Worm (Caenorhabditis elegans) whole organism, mixed stage, embryonic: ENCODE results near the gene nuaf-1.
A peak's percentile ranks its signal among the peaks of the same experiment; 100 is the strongest.

ENCODE experiments used
- M03D4.4 ChIP-seq: sonication (generic microtip); optimal IDR thresholded peaks from 2 replicates; lab custom pipeline; 2017; ENCODE audit warnings: mild to moderate bottlenecking, missing genetic modification characterization, missing compliant biosample characterization
- bed-3 ChIP-seq: fragments of 200-800 bp; sonication (Bioruptor generic); optimal IDR thresholded peaks from 3 replicates; lab custom pipeline; 2018; ENCODE audit warnings: mild to moderate bottlenecking, missing genetic modification characterization, moderate library complexity, missing compliant biosample characterization
- ceh-39 ChIP-seq: fragments of 150-350 bp; optimal IDR thresholded peaks from 2 replicates; lab custom pipeline; 2014; ENCODE audit warnings: missing biosample characterization, missing genetic modification characterization
- ceh-43 ChIP-seq: fragments of 200-800 bp; sonication (Bioruptor generic); optimal IDR thresholded peaks from 2 replicates; lab custom pipeline; 2018; ENCODE audit warnings: mild to moderate bottlenecking, missing genetic modification characterization, moderate library complexity, missing compliant biosample characterization
- ceh-83 ChIP-seq: fragments of 200-800 bp; sonication (Bioruptor generic); optimal IDR thresholded peaks from 2 replicates; lab custom pipeline; 2018; ENCODE audit warnings: mild to moderate bottlenecking, missing genetic modification characterization, missing compliant biosample characterization
- ces-1 ChIP-seq: fragments of 150-350 bp; optimal IDR thresholded peaks from 2 replicates; lab custom pipeline; 2014; ENCODE audit warnings: missing biosample characterization, missing genetic modification reagents, missing genetic modification characterization
- cnd-1 ChIP-seq: fragments of 200-800 bp; sonication (Bioruptor generic); optimal IDR thresholded peaks from 2 replicates; lab custom pipeline; 2018; ENCODE audit warnings: mild to moderate bottlenecking, missing genetic modification characterization, missing compliant biosample characterization
- drap-1 ChIP-seq: fragments of 200-800 bp; sonication (Bioruptor generic); optimal IDR thresholded peaks from 3 replicates; lab custom pipeline; 2018; ENCODE audit warnings: mild to moderate bottlenecking, missing genetic modification characterization, missing compliant biosample characterization
- elt-1 ChIP-seq: sonication (generic microtip); optimal IDR thresholded peaks from 2 replicates; lab custom pipeline; 2017; ENCODE audit warnings: missing genetic modification characterization, mild to moderate bottlenecking, missing compliant biosample characterization, antibody characterized with exemption, moderate library complexity, borderline replicate concordance; ENCODE audit not compliant: insufficient read depth
- flh-1 ChIP-seq: fragments of 200-800 bp; sonication (Bioruptor generic); optimal IDR thresholded peaks from 2 replicates; lab custom pipeline; 2018; ENCODE audit warnings: mild to moderate bottlenecking, missing genetic modification characterization, moderate library complexity, missing compliant biosample characterization
- hlh-1 ChIP-seq: fragments of 150-350 bp; optimal IDR thresholded peaks from 2 replicates; lab custom pipeline; 2014; ENCODE audit warnings: missing biosample characterization, missing genetic modification reagents, missing genetic modification characterization
- lin-13 ChIP-seq: fragments of 150-350 bp; optimal IDR thresholded peaks from 2 replicates; lab custom pipeline; 2014; ENCODE audit warnings: missing biosample characterization, missing genetic modification characterization
- lin-32 ChIP-seq: fragments of 200-800 bp; sonication (Bioruptor generic); optimal IDR thresholded peaks from 2 replicates; lab custom pipeline; 2018; ENCODE audit warnings: mild to moderate bottlenecking, missing genetic modification characterization, missing compliant biosample characterization
- lsy-2 ChIP-seq: fragments of 150-350 bp; optimal IDR thresholded peaks from 2 replicates; lab custom pipeline; 2014; ENCODE audit warnings: missing biosample characterization, missing genetic modification characterization
- mab-5 ChIP-seq: fragments of 150-350 bp; optimal IDR thresholded peaks from 2 replicates; lab custom pipeline; 2014; ENCODE audit warnings: missing biosample characterization, missing genetic modification characterization
- mep-1 ChIP-seq: fragments of 150-350 bp; optimal IDR thresholded peaks from 2 replicates; lab custom pipeline; 2017; ENCODE audit warnings: missing biosample characterization, missing genetic modification reagents, missing genetic modification characterization, inconsistent platforms
- mls-2 ChIP-seq: sonication (generic microtip); optimal IDR thresholded peaks from 2 replicates; lab custom pipeline; 2016; ENCODE audit warnings: mild to moderate bottlenecking, missing genetic modification characterization, moderate library complexity, missing compliant biosample characterization
- nhr-12 ChIP-seq: fragments of 150-350 bp; optimal IDR thresholded peaks from 2 replicates; lab custom pipeline; 2014; ENCODE audit warnings: missing biosample characterization, missing genetic modification characterization
- nhr-2 ChIP-seq: fragments of 150-350 bp; optimal IDR thresholded peaks from 2 replicates; lab custom pipeline; 2014; ENCODE audit warnings: missing biosample characterization, missing genetic modification characterization
- nhr-237 ChIP-seq: fragments of 150-350 bp; optimal IDR thresholded peaks from 2 replicates; lab custom pipeline; 2014; ENCODE audit warnings: missing biosample characterization, missing genetic modification characterization
- nhr-28 ChIP-seq: fragments of 150-350 bp; optimal IDR thresholded peaks from 2 replicates; lab custom pipeline; 2014; ENCODE audit warnings: missing biosample characterization, missing genetic modification characterization
- nhr-76 ChIP-seq: sonication (generic microtip); optimal IDR thresholded peaks from 2 replicates; lab custom pipeline; 2017; ENCODE audit warnings: missing biosample characterization, missing genetic modification characterization
- pha-4 ChIP-seq: fragments of 150-350 bp; optimal IDR thresholded peaks from 2 replicates; lab custom pipeline; 2018; ENCODE audit warnings: missing biosample characterization, missing genetic modification reagents, missing genetic modification characterization
- sem-2 ChIP-seq: fragments of 200-800 bp; sonication (Bioruptor generic); optimal IDR thresholded peaks from 2 replicates; lab custom pipeline; 2018; ENCODE audit warnings: mild to moderate bottlenecking, missing genetic modification characterization, missing compliant biosample characterization
- snpc-4 ChIP-seq: fragments of 150-350 bp; optimal IDR thresholded peaks from 2 replicates; lab custom pipeline; 2014; ENCODE audit warnings: missing biosample characterization, missing genetic modification characterization
- tbx-8 ChIP-seq: fragments of 200-800 bp; sonication (Bioruptor generic); optimal IDR thresholded peaks from 2 replicates; lab custom pipeline; 2018; ENCODE audit warnings: mild to moderate bottlenecking, missing genetic modification characterization, moderate library complexity, missing compliant biosample characterization
- unc-120 ChIP-seq: sonication (generic microtip); optimal IDR thresholded peaks from 2 replicates; lab custom pipeline; 2017; ENCODE audit warnings: missing genetic modification characterization, missing compliant biosample characterization; ENCODE audit not compliant: poor library complexity, severe bottlenecking
- unc-39 ChIP-seq: fragments of 150-350 bp; optimal IDR thresholded peaks from 2 replicates; lab custom pipeline; 2014; ENCODE audit warnings: missing biosample characterization, missing genetic modification characterization
- unc-62 ChIP-seq: fragments of 150-350 bp; optimal IDR thresholded peaks from 2 replicates; lab custom pipeline; 2014; ENCODE audit warnings: missing biosample characterization, missing genetic modification reagents, missing genetic modification characterization
- zip-8 ChIP-seq: fragments of 150-350 bp; optimal IDR thresholded peaks from 2 replicates; lab custom pipeline; 2014; ENCODE audit warnings: missing biosample characterization, missing genetic modification characterization
- ztf-11 ChIP-seq: fragments of 150-350 bp; optimal IDR thresholded peaks from 2 replicates; lab custom pipeline; 2014; ENCODE audit warnings: missing biosample characterization, missing genetic modification characterization

nuaf-1 gene

DNA sequence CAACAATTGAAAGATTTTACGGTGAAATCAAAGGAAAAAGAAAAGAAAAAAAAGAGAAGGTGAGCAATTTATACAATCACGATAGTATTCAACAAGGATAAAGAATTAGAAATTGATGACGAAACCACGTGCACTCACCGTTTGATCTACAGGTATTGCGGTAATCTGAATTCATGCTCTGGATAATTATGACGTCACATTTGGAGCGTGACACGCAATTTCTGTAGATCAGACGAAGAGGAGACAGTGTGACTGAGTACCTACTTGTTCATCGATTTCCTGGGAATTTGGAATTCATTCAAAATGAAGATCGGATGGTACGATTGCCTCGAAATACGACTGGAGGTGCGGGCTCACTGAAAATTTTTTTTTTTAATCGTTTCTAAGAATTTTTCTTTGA is 29.9 kb upstream of the nuaf-1 start:
- no peak for TF ChIP-seq nhr-76 (tag; lab: Kevin White, UChicago)
- TF ChIP-seq nhr-237 (tag; lab: Kevin White, UChicago), result no peak
- peak; percentile 91 for TF ChIP-seq zip-8 (tag; lab: Kevin White, UChicago)
- no peak for TF ChIP-seq flh-1 (GFP tag; lab: Kevin White, UChicago)
- TF ChIP-seq lsy-2, result no peak

DNA sequence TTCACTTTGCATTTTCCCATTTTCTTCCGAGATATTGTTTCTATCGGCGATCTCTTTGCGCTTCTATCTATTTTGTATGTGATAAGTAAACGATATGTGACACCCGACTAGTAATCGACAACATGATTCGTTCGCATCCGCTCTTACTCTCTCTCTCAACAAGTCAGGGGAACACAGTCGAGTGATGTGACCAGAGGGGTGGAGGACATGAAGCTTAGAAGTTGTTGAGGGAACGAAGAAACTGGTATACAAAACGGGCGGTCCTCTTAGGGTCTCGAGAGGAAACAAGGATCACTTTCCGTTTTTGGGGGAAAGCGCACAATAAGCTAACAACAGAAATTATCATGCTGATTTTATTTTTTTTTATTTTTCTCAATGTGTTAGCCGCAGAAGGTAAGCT is 24.7 kb upstream of the nuaf-1 start, which contains the start of gene F53F4.4:
TSS of gene F53F4.4 (plus strand) at position 301 of the 400 bp plus-strand sequence.
- TF ChIP-seq mls-2 (tag; lab: Kevin White, UChicago), result no peak
- no peak for TF ChIP-seq flh-1 (GFP tag; lab: Kevin White, UChicago)
- TF ChIP-seq ces-1 (GFP tag; lab: Kevin White, UChicago), result no peak
- no peak for TF ChIP-seq drap-1 (GFP tag; lab: Kevin White, UChicago)
- no peak for TF ChIP-seq bed-3 (GFP tag; lab: Kevin White, UChicago)
- no peak for TF ChIP-seq ztf-11
- TF ChIP-seq unc-62, result no peak

DNA sequence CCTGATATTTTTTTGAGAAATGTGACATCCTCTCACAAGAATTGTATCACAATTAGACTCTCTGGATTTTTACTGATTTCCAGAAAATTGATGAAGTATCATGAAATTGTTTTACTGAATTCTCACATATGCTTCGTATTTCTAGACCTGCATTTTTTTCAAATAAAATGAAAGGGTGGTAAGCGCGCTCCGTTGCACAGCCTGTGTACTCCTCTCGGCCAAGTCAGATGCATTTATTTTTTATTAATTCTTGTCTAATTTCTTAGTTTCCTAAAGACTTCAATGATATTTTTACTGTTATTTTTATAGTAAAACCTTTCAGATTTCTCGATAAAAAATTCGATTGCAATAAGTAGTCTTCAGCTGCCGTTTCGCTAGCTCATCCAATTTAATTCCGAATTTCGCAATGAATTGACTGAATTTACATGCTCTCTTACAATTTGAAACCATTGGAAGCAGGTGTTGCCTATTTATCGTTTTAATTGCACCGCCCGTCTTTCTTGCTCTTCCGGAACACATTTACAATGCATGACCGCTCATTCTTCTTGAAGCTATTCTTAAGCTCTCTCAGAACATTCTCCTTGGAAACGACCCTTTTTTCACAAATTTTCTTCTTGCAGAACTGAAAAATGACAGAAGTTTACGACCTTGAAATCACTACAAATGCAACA is 23.2 kb upstream of the nuaf-1 start, which contains the start of gene tbcb-1:
TSS of gene tbcb-1 (plus strand) at position 621 of the 671 bp plus-strand sequence.
- TF ChIP-seq hlh-1 (no peak), mab-5 (tag; lab: Kevin White, UChicago) (no peak)

DNA sequence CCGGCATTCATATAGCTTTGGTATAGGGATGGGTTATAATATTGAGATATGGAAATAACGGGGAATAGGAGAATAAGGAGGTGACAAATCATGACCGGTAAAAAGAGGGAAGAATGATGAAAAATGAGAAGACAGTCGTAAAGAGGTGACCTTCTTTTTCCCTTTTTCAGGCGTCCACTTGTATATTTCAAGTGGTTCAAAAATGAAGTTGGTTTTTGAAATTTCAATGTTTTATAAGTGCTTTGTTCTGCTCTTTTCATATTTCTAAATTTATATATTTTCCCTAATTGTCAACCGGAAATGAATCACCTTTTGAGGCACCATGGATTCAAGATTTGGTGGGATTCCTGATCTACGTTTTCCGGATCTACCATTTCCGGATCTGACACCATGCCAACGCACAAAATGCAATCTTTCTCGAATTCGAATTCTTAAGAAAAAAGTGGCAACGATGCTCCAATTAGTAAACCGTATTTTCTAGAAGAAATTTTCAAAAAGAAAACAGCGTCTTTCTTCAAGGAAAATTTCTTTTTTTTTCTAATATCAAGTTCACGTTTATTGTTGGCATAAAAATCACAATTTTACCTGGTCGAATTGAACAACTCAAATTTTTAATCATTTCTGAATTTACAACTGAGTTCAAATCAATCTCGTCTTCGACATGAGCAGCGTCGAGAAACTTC is 21.2 kb upstream of the nuaf-1 start, which contains the start of the genes F53F4.2 and F53F4.18:
TSS of gene F53F4.2 (minus strand) at position 101 of the 683 bp plus-strand sequence.
TSS of gene F53F4.18 (plus strand) at position 633 of the 683 bp plus-strand sequence.
- TF ChIP-seq tbx-8 (GFP tag; lab: Kevin White, UChicago), result no peak
- no peak for TF ChIP-seq mep-1 (tag; lab: Kevin White, UChicago)
- no peak for TF ChIP-seq lin-13 (tag; lab: Kevin White, UChicago)
- no peak for TF ChIP-seq unc-62
- no peak for TF ChIP-seq ztf-11
- no peak for TF ChIP-seq elt-1
- no peak for TF ChIP-seq drap-1 (GFP tag; lab: Kevin White, UChicago)
- no peak for TF ChIP-seq lin-32 (GFP tag; lab: Kevin White, UChicago)
- no peak for TF ChIP-seq hlh-1
- TF ChIP-seq mls-2 (tag; lab: Kevin White, UChicago), result no peak
- TF ChIP-seq ceh-43 (GFP tag; lab: Kevin White, UChicago), result no peak
- no peak for TF ChIP-seq cnd-1 (tag; lab: Kevin White, UChicago)
- TF ChIP-seq unc-120 (tag; lab: Kevin White, UChicago), result no peak
- TF ChIP-seq ceh-39, result no peak
- no peak for TF ChIP-seq pha-4
- no peak for TF ChIP-seq nhr-2 (tag; lab: Kevin White, UChicago)
- no peak for TF ChIP-seq M03D4.4 (tag; lab: Kevin White, UChicago)

DNA sequence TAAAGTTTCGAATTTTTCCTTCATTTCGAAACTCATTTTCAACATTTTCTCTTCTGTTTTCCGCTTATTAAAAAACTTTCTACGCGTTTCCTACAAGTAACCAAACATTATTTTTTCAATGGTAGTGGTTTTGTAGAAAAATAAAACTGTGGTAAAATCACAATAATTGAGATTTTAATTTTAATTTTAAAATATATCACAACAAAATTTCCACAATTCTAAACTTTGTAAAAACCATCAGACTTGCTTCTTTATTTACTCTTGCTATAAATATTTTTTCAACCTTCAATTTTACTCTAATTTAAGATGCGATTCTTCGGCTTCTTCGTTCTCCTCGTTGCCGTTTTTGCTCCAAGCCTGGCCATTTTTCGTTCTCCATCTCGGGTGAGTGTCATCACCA is 19.5 kb upstream of the nuaf-1 start, which contains the start of gene F53F4.17:
TSS of gene F53F4.17 (plus strand) at position 301 of the 400 bp plus-strand sequence.
- TF ChIP-seq ceh-39 (no peak), ceh-83 (GFP tag; lab: Kevin White, UChicago) (no peak), unc-62 (no peak), snpc-4 (no peak), nhr-12 (tag; lab: Kevin White, UChicago) (no peak), unc-39 (tag; lab: Kevin White, UChicago) (no peak), nhr-28 (no peak), sem-2 (GFP tag; lab: Kevin White, UChicago) (no peak), pha-4 (no peak), ztf-11 (no peak), zip-8 (tag; lab: Kevin White, UChicago) (no peak), drap-1 (GFP tag; lab: Kevin White, UChicago) (no peak), ces-1 (GFP tag; lab: Kevin White, UChicago) (no peak)
